Fruit fly (Drosophila melanogaster): ENCODE measurements around the gene ome.

The ome gene

DNA sequence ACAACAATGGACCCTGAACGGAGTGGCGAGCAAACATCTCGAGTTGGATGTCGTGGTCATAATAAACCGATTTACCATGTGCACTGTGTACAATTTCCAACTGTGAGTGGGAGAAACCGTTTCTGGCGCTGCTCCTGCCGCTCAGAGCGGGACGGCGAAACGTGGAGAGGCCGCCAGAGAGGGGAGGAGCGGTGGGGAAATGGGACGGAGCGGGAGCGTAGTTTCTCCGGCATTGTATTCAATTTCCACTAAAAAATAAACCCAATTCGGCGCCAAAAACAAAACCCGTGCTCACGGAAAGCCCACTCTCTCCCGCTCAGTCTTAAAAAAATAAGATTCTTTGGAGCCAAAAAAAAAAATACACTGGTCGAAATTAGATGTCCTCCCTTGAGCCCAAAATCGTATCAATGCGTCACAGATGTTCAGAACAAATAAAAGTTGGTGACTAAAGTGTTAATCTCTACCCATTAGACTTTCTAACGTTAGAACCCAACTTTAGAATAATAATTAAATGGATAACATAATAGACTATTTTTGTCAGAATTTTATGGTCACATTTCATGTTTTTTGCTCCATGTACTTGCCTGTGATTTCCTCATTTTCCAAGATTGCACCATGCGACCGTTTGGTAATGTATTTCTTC is 87.5 kb downstream of the ome start (continued):
- TF ChIP-seq wdn (GFP tag; IDR thresholded peaks at IDR 0.05), result peak; percentile 18; the same call in 1 of the 2 replicates
- 0 out of 2 replicates have a peak, but pooled peaks have one; percentile 56 for TF ChIP-seq CG16779 (GFP tag; IDR thresholded peaks at IDR 0.05)
- peak; percentile 60; the same call in 2 of the 3 replicates for TF ChIP-seq CG11695 (GFP tag; IDR thresholded peaks at IDR 0.05)
- no peak for TF ChIP-seq CG2129 (GFP tag; IDR thresholded peaks at IDR 0.05; ENCODE audit: partially characterized antibody)
- no peak for TF ChIP-seq CG7963 (GFP tag; IDR thresholded peaks at IDR 0.05; ENCODE audit: partially characterized antibody)
- TF ChIP-seq CG34376 (GFP tag; optimal IDR thresholded peaks at IDR 0.05), result no peak
- TF ChIP-seq pzg (GFP tag; optimal IDR thresholded peaks at IDR 0.05), result no peak
- no peak for TF ChIP-seq cato (GFP tag; optimal IDR thresholded peaks at IDR 0.05; ENCODE audit: borderline replicate concordance)
- TF ChIP-seq sr (GFP tag; IDR thresholded peaks at IDR 0.05), result no peak; the same call in 2 of the 3 replicates
- TF ChIP-seq HLH4C (GFP tag; IDR thresholded peaks at IDR 0.05; ENCODE audit: partially characterized antibody), result peak; percentile 33; the same call in 1 of the 3 replicates
- TF ChIP-seq CHES-1-like (GFP tag; optimal IDR thresholded peaks at IDR 0.05), result peak; percentile 36
- peak; percentile 21 for TF ChIP-seq Hmx (GFP tag; optimal IDR thresholded peaks at IDR 0.05)
- TF ChIP-seq prd (optimal IDR thresholded peaks at IDR 0.05), result no peak
- peak; percentile 74 for TF ChIP-seq prd (GFP tag; IDR thresholded peaks at IDR 0.05)
- peak; percentile 24 for TF ChIP-seq CG16863 (GFP tag; optimal IDR thresholded peaks at IDR 0.05)

DNA sequence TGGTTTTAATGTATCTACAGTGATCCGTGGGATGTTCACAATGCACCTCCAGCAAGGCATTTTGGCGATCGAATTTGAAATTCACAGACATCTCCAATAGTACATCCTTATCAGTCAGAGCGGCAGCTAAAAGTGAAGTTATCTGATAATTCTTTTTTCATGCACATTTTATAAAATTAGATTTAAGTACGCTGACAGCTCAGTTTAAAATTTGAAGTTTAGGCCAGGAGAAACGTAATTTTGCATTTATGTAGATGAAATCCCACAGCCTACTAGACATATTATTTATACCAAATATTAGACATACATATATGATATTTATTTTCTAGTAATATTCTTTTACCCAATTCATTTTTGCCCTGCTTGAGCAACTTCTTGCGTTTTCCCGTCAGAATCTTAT is 88.3 kb downstream of the ome start, which contains the start of gene Trl:
Gene Trl (minus strand): TSS at position 101 of the 400 bp plus-strand sequence.
- TF ChIP-seq NFAT (GFP tag; IDR thresholded peaks at IDR 0.05) (no peak), slbo (GFP tag; IDR thresholded peaks at IDR 0.05) (no peak), yki (optimal IDR thresholded peaks at IDR 0.05) (no peak), fru (optimal IDR thresholded peaks at IDR 0.05) (no peak), CG2712 (tag; optimal IDR thresholded peaks at IDR 0.05) (no peak), H15 (GFP tag; IDR thresholded peaks at IDR 0.05) (no peak), CG12744 (GFP tag; optimal IDR thresholded peaks at IDR 0.05) (no peak), tap (tag; optimal IDR thresholded peaks at IDR 0.05) (no peak), dmrt11E (tag; optimal IDR thresholded peaks at IDR 0.05) (no peak)

dm6 chr3L:14761837-14762785 is 89.5 kb downstream of the ome start, which contains the start of the genes Tsen34 and Mgat4a:
TSS of gene Tsen34 (minus strand) at chr3L:14761844.
TSS of gene Mgat4a (plus strand) at chr3L:14762028.
- TF ChIP-seq hbn (GFP tag; IDR thresholded peaks at IDR 0.05; ENCODE audit: partially characterized antibody) (peak; percentile 50; the same call in 1 of the 2 replicates), otp (GFP tag; IDR thresholded peaks at IDR 0.05) (peak; percentile 8; the same call in 1 of the 3 replicates), pum (GFP tag; optimal IDR thresholded peaks at IDR 0.05) (peak; percentile 2), CG4404 (GFP tag; IDR thresholded peaks at IDR 0.05) (no peak), Adf1 (GFP tag; IDR thresholded peaks at IDR 0.05) (peak; percentile 48; the same call in 1 of the 2 replicates), CG7745 (tag; optimal IDR thresholded peaks at IDR 0.05) (no peak), CkIIα-i1 (GFP tag; IDR thresholded peaks at IDR 0.05) (no peak), GATAe (GFP tag; conservative IDR thresholded peaks at IDR 0.05) (no peak), so (GFP tag; IDR thresholded peaks at IDR 0.05) (peak; percentile 43; the same call in 1 of the 3 replicates), Neu2 (GFP tag; optimal IDR thresholded peaks at IDR 0.05; ENCODE audit: borderline replicate concordance) (no peak), Kr (GFP tag; optimal IDR thresholded peaks at IDR 0.05) (no peak), z (GFP tag; IDR thresholded peaks at IDR 0.05) (no peak), ci (GFP tag; IDR thresholded peaks at IDR 0.05) (0 out of 3 replicates have a peak, but pooled peaks have one; percentile 6), gcm (GFP tag; optimal IDR thresholded peaks at IDR 0.05) (no peak), CG12391 (tag; optimal IDR thresholded peaks at IDR 0.05) (no peak), CG7372 (GFP tag; IDR thresholded peaks at IDR 0.05) (0 out of 2 replicates have a peak, but pooled peaks have one; percentile 15), CG11093 (GFP tag; IDR thresholded peaks at IDR 0.05) (no peak), CG11085 (GFP tag; IDR thresholded peaks at IDR 0.05) (0 out of 2 replicates have a peak, but pooled peaks have one; percentile 33), CG2199 (GFP tag; IDR thresholded peaks at IDR 0.05) (no peak), CG3163 (GFP tag; optimal IDR thresholded peaks at IDR 0.05) (peak; percentile 1), repo (GFP tag; optimal IDR thresholded peaks at IDR 0.05) (peak; percentile 3), CG9215 (GFP tag; IDR thresholded peaks at IDR 0.05) (no peak; the same call in 1 of the 2 replicates), Atf6 (GFP tag; IDR thresholded peaks at IDR 0.05) (peak; percentile 73; the same call in 1 of the 2 replicates)

Measured in whole organism, embryonic.